Worm (Caenorhabditis elegans): ENCODE results near the gene C30A5.16.

DNA sequence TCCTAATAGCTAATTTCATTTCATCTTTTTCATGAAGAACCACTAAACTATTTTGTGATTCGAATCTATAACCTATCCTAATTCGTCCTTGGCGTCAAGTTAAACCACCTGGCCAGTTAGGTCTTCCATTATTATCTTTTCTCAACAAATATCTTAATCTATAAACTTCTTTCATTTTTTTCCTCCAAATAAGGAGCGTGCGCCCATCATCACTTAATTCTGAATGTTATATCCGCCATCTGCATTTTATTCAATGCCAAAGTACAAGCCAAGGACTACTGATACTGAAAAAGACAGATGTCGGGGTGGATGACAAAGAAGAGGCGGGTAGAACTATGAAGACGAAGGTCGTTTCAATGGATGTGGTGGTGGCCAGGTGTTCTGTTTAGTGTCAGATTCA is 10.9 kb downstream of the C30A5.16 start:
- TF ChIP-seq unc-62 (GFP tag; optimal IDR thresholded peaks at IDR 0.05), result no peak
- TF ChIP-seq ces-1 (GFP tag; optimal IDR thresholded peaks at IDR 0.05), result no peak
- no peak for TF ChIP-seq M03D4.4 (tag; optimal IDR thresholded peaks at IDR 0.05)
- TF ChIP-seq ztf-11 (tag; optimal IDR thresholded peaks at IDR 0.05), result no peak
- no peak for TF ChIP-seq nhr-76 (tag; optimal IDR thresholded peaks at IDR 0.05)
- no peak for TF ChIP-seq nhr-12 (tag; optimal IDR thresholded peaks at IDR 0.05)
- TF ChIP-seq snpc-4 (tag; optimal IDR thresholded peaks at IDR 0.05), result no peak
- TF ChIP-seq ceh-83 (GFP tag; optimal IDR thresholded peaks at IDR 0.05), result no peak
- no peak for TF ChIP-seq elt-3 (tag; optimal IDR thresholded peaks at IDR 0.05)
- TF ChIP-seq nhr-237 (tag; optimal IDR thresholded peaks at IDR 0.05), result no peak
- no peak for TF ChIP-seq mab-5 (tag; optimal IDR thresholded peaks at IDR 0.05)
- TF ChIP-seq lsy-2 (tag; optimal IDR thresholded peaks at IDR 0.05), result no peak
- TF ChIP-seq mls-2 (tag; optimal IDR thresholded peaks at IDR 0.05), result no peak
